Worm (Caenorhabditis elegans): Measurements from ENCODE around the gene srj-14.

ce11 chrV:7355464-7355863 is 14.0 kb upstream of the srj-14 start, which contains the start of gene tag-293:
- TF ChIP-seq fos-1 (tag; optimal IDR thresholded peaks at IDR 0.05): no peak
- no peak for TF ChIP-seq rnt-1 (tag; optimal IDR thresholded peaks at IDR 0.05)
- TF ChIP-seq nhr-28 (tag; optimal IDR thresholded peaks at IDR 0.05): no peak
- no peak for TF ChIP-seq unc-130 (tag; optimal IDR thresholded peaks at IDR 0.05)
- TF ChIP-seq ztf-4 (tag; optimal IDR thresholded peaks at IDR 0.05): no peak
- TF ChIP-seq egl-27 (tag; optimal IDR thresholded peaks at IDR 0.05): no peak
- no peak for TF ChIP-seq skn-1 (tag; optimal IDR thresholded peaks at IDR 0.05)
- TF ChIP-seq tbx-2 (tag; optimal IDR thresholded peaks at IDR 0.05): no peak
- TF ChIP-seq fkh-10 (GFP tag; optimal IDR thresholded peaks at IDR 0.05): no peak
- no peak for TF ChIP-seq unc-98 (GFP tag; IDR thresholded peaks at IDR 0.05)
- no peak for TF ChIP-seq ama-1 (optimal IDR thresholded peaks at IDR 0.05)
- no peak for TF ChIP-seq unc-86 (tag; optimal IDR thresholded peaks at IDR 0.05)
- no peak for TF ChIP-seq zag-1 (tag; optimal IDR thresholded peaks at IDR 0.05)
- no peak for TF ChIP-seq blmp-1 (tag; optimal IDR thresholded peaks at IDR 0.05)
